Fruit fly (Drosophila melanogaster): Measurements from ENCODE around the gene CG14253.

- no peak for TF ChIP-seq Clk (GFP tag; optimal IDR thresholded peaks at IDR 0.05)
- no peak for TF ChIP-seq CG5204 (GFP tag; optimal IDR thresholded peaks at IDR 0.05)
- no peak for TF ChIP-seq ovo (GFP tag; optimal IDR thresholded peaks at IDR 0.05)
- TF ChIP-seq CG1620 (GFP tag; optimal IDR thresholded peaks at IDR 0.05) = no peak
- TF ChIP-seq toe (GFP tag; optimal IDR thresholded peaks at IDR 0.05) = no peak
- TF ChIP-seq CG7101 (tag; optimal IDR thresholded peaks at IDR 0.05) = no peak
- no peak for TF ChIP-seq Hr96 (GFP tag; optimal IDR thresholded peaks at IDR 0.05)
- no peak for TF ChIP-seq kay (GFP tag; ENCODE audit: borderline replicate concordance)
- no peak for TF ChIP-seq CG11617 (GFP tag; optimal IDR thresholded peaks at IDR 0.05)
- TF ChIP-seq CG7045 (GFP tag; optimal IDR thresholded peaks at IDR 0.05) = no peak
- TF ChIP-seq Mnt (GFP tag; optimal IDR thresholded peaks at IDR 0.05) = no peak
- TF ChIP-seq cnc (optimal IDR thresholded peaks at IDR 0.05) = no peak
Observed at dm6 chr3R:26956376-26957062, 21.8 kb upstream of the CG14253 start.

Data from whole organism, adult.